Worm (Caenorhabditis elegans) whole organism, L2 larva: Measurements from ENCODE around the gene npr-19.

ENCODE experiments used
- C34F6.9 ChIP-seq: fragments of 150-350 bp; optimal IDR thresholded peaks from 2 replicates; lab custom pipeline; 2014; ENCODE audit warnings: missing biosample characterization, missing genetic modification characterization
- R02D3.7 ChIP-seq: fragments of 150-350 bp; optimal IDR thresholded peaks from 2 replicates; lab custom pipeline; 2014; ENCODE audit warnings: missing biosample characterization, missing genetic modification characterization
- Y55F3AM.14 ChIP-seq: fragments of 200-800 bp; sonication (Bioruptor generic); optimal IDR thresholded peaks from 2 replicates; lab custom pipeline; 2018; ENCODE audit warnings: mild to moderate bottlenecking, missing genetic modification characterization, missing compliant biosample characterization
- ZK546.5 ChIP-seq: sonication (generic microtip); optimal IDR thresholded peaks from 2 replicates; lab custom pipeline; 2017; ENCODE audit warnings: missing biosample characterization, missing genetic modification characterization
- aly-2 ChIP-seq: fragments of 150-350 bp; optimal IDR thresholded peaks from 2 replicates; lab custom pipeline; 2014; ENCODE audit warnings: missing biosample characterization, missing genetic modification characterization
- blmp-1 ChIP-seq: sonication (generic microtip); optimal IDR thresholded peaks from 2 replicates; lab custom pipeline; 2017; ENCODE audit warnings: missing genetic modification characterization, mild to moderate bottlenecking, missing compliant biosample characterization, antibody characterized with exemption, moderate library complexity; ENCODE audit not compliant: insufficient read depth
- ceh-16 ChIP-seq: fragments of 150-350 bp; optimal IDR thresholded peaks from 2 replicates; lab custom pipeline; 2014; ENCODE audit warnings: missing biosample characterization, missing genetic modification characterization
- crh-2 ChIP-seq: sonication (generic microtip); optimal IDR thresholded peaks from 2 replicates; lab custom pipeline; 2017; ENCODE audit warnings: missing biosample characterization, missing genetic modification characterization
- dmd-4 ChIP-seq: sonication (generic microtip); optimal IDR thresholded peaks from 2 replicates; lab custom pipeline; 2017; ENCODE audit warnings: missing biosample characterization, missing genetic modification characterization
- egl-27 ChIP-seq: sonication (generic microtip); optimal IDR thresholded peaks from 3 replicates; lab custom pipeline; 2017; ENCODE audit warnings: missing biosample characterization, missing genetic modification reagents, missing genetic modification characterization
- elt-1 ChIP-seq: fragments of 150-350 bp; optimal IDR thresholded peaks from 2 replicates; lab custom pipeline; 2014; ENCODE audit warnings: missing biosample characterization, missing genetic modification characterization
- elt-3 ChIP-seq: sonication (generic microtip); optimal IDR thresholded peaks from 2 replicates; lab custom pipeline; 2017; ENCODE audit warnings: missing biosample characterization, missing genetic modification characterization
- fos-1 ChIP-seq: fragments of 150-350 bp; optimal IDR thresholded peaks from 2 replicates; lab custom pipeline; 2014; ENCODE audit warnings: missing biosample characterization, missing genetic modification characterization
- lin-11 ChIP-seq: fragments of 150-350 bp; sonication (generic microtip); optimal IDR thresholded peaks from 2 replicates; lab custom pipeline; 2014; ENCODE audit warnings: missing biosample characterization, missing genetic modification characterization, inconsistent platforms, mixed read lengths
- lsy-2 ChIP-seq, 2 experiments: fragments of 150-350 bp in 1 of 2; sonication (generic microtip) in 1 of 2; optimal IDR thresholded peaks; 2 replicates each; lab custom pipeline; 2014 to 2017; ENCODE audit warnings: missing biosample characterization in 2 of 2, missing genetic modification characterization in 2 of 2
- mab-5 ChIP-seq: fragments of 150-350 bp; optimal IDR thresholded peaks from 2 replicates; lab custom pipeline; 2014; ENCODE audit warnings: missing biosample characterization, missing genetic modification characterization
- mdl-1 ChIP-seq, 2 experiments: fragments of 150-350 bp in 1 of 2; sonication (generic microtip) in 1 of 2; optimal IDR thresholded peaks; 2 replicates each; lab custom pipeline; 2017; ENCODE audit warnings: missing biosample characterization in 2 of 2, missing genetic modification characterization in 2 of 2
- nhr-10 ChIP-seq: sonication (generic microtip); optimal IDR thresholded peaks from 2 replicates; lab custom pipeline; 2017; ENCODE audit warnings: missing biosample characterization, missing genetic modification characterization
- nhr-11 ChIP-seq: fragments of 150-350 bp; optimal IDR thresholded peaks from 2 replicates; lab custom pipeline; 2014; ENCODE audit warnings: missing biosample characterization, missing genetic modification characterization
- nhr-129 ChIP-seq: fragments of 150-350 bp; optimal IDR thresholded peaks from 2 replicates; lab custom pipeline; 2014; ENCODE audit warnings: missing biosample characterization, missing genetic modification characterization
- nhr-21 ChIP-seq: fragments of 150-350 bp; optimal IDR thresholded peaks from 2 replicates; lab custom pipeline; 2014; ENCODE audit warnings: missing biosample characterization, missing genetic modification characterization
- nhr-23 ChIP-seq: fragments of 150-350 bp; optimal IDR thresholded peaks from 2 replicates; lab custom pipeline; 2014; ENCODE audit warnings: missing biosample characterization, missing genetic modification reagents, missing genetic modification characterization
- nhr-25 ChIP-seq: fragments of 150-350 bp; sonication (generic microtip); optimal IDR thresholded peaks from 3 replicates; lab custom pipeline; 2014; ENCODE audit warnings: missing biosample characterization, missing genetic modification characterization
- nhr-6 ChIP-seq: fragments of 150-350 bp; optimal IDR thresholded peaks from 2 replicates; lab custom pipeline; 2014; ENCODE audit warnings: missing biosample characterization, missing genetic modification characterization
- nhr-77 ChIP-seq: fragments of 150-350 bp; optimal IDR thresholded peaks from 2 replicates; lab custom pipeline; 2014; ENCODE audit warnings: missing biosample characterization, missing genetic modification characterization
- peb-1 ChIP-seq: fragments of 150-350 bp; optimal IDR thresholded peaks from 2 replicates; lab custom pipeline; 2014; ENCODE audit warnings: missing biosample characterization, missing genetic modification characterization
- skn-1 ChIP-seq: sonication (generic microtip); optimal IDR thresholded peaks from 2 replicates; lab custom pipeline; 2017; ENCODE audit warnings: missing biosample characterization, missing genetic modification characterization
- sma-3 ChIP-seq: sonication (generic microtip); optimal IDR thresholded peaks from 2 replicates; lab custom pipeline; 2016; ENCODE audit warnings: missing genetic modification reagents, missing genetic modification characterization, missing compliant biosample characterization
- sma-9 ChIP-seq, 2 experiments: fragments of 150-350 bp in 1 of 2; sonication (generic microtip) in 1 of 2; optimal IDR thresholded peaks; 2 replicates each; lab custom pipeline; 2014 to 2016; ENCODE audit warnings: missing genetic modification characterization in 2 of 2, mild to moderate bottlenecking in 1 of 2, missing biosample characterization in 1 of 2, missing compliant biosample characterization in 1 of 2, missing genetic modification reagents in 1 of 2, moderate library complexity in 1 of 2
- snpc-4 ChIP-seq: fragments of 150-350 bp; optimal IDR thresholded peaks from 2 replicates; lab custom pipeline; 2014; ENCODE audit warnings: missing biosample characterization, missing genetic modification characterization
- unc-39 ChIP-seq: fragments of 150-350 bp; optimal IDR thresholded peaks from 2 replicates; lab custom pipeline; 2014; ENCODE audit warnings: missing biosample characterization, missing genetic modification characterization
- unc-55 ChIP-seq: fragments of 150-350 bp; sonication (generic microtip); optimal IDR thresholded peaks from 3 replicates; lab custom pipeline; 2014; ENCODE audit warnings: missing biosample characterization, missing genetic modification reagents, missing genetic modification characterization
- unc-62 ChIP-seq: fragments of 150-350 bp; optimal IDR thresholded peaks from 2 replicates; lab custom pipeline; 2014; ENCODE audit warnings: missing biosample characterization, missing genetic modification reagents, missing genetic modification characterization
- zag-1 ChIP-seq: fragments of 150-350 bp; optimal IDR thresholded peaks from 2 replicates; lab custom pipeline; 2014; ENCODE audit warnings: missing biosample characterization, missing genetic modification characterization
- ztf-11 ChIP-seq: sonication (generic microtip); optimal IDR thresholded peaks from 2 replicates; lab custom pipeline; 2017; ENCODE audit warnings: missing biosample characterization, missing genetic modification characterization
- ztf-4 ChIP-seq: fragments of 150-350 bp; optimal IDR thresholded peaks from 2 replicates; lab custom pipeline; 2014; ENCODE audit warnings: missing biosample characterization, missing genetic modification characterization

The npr-19 gene

ce11 chrX:768061-768646, 32.7 kb upstream of the npr-19 start, which contains the start of the genes trap-2 and ile-2 (continued):
- TF ChIP-seq R02D3.7 (tag; lab: Kevin White, UChicago) (no peak), blmp-1 (tag; lab: Kevin White, UChicago) (peak; percentile 88), crh-2 (peak; percentile 97), elt-3 (tag; lab: Kevin White, UChicago) (no peak), dmd-4 (no peak), elt-1 (tag; lab: Kevin White, UChicago) (no peak), mdl-1 (tag; optimal IDR thresholded peaks at IDR 0.05; lab: Kevin White, UChicago) (peak; percentile 39 to 64)

DNA sequence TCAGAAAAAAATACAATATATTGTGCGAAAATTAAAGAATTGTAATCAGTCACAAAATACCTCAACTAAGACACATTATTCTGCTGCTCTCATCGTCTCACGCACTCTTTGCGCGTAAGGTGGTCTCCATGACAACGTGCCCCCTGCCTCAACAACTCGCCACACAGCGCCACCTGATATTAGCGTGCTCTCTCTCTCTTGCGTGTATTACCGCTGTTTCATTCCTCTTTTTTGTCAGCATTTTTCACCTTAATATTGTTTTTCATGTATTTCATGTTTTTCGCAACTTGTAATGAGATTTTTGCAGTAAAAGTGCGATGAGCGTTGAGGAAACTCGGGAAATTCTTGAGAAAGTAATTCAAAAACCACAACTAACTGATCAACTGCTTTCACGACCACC, 28.0 kb upstream of the npr-19 start, which contains the start of gene dyf-11:
Gene dyf-11, plus strand, starts transcription at position 301 of the 400 bp plus-strand sequence.
- no peak for TF ChIP-seq mdl-1 (tag; optimal IDR thresholded peaks at IDR 0.05; lab: Kevin White, UChicago)
- TF ChIP-seq skn-1 (tag; lab: Kevin White, UChicago): peak; percentile 39
- no peak for TF ChIP-seq blmp-1 (tag; lab: Kevin White, UChicago)
- TF ChIP-seq lin-11 (tag; lab: Kevin White, UChicago): peak; percentile 29

DNA sequence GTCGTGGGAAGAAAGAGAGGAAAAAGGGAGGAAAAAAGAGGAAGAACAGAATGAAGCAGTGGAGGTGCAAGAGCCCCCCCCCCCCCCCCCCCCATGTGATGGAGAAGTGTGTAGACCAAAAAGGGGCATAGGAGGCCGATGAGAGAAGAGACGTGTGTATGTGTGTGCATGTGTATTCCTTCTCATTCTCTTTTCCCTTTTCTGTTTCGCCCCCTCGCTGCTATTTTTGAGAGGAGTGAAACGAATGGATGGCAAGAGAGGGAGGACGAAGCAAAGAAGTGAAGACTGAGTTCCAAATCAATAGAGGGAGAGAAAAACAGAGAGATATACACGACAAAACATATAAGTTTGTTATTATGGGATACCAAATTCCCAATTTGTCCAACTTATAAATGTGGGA, 25.1 kb upstream of the npr-19 start:
- TF ChIP-seq lsy-2 (tag; optimal IDR thresholded peaks at IDR 0.05; lab: Kevin White, UChicago) (peak in 1 of 2 experiments; percentile 34), R02D3.7 (tag; lab: Kevin White, UChicago) (no peak), mdl-1 (tag; optimal IDR thresholded peaks at IDR 0.05; lab: Kevin White, UChicago) (peak in 1 of 2 experiments; percentile 30), Y55F3AM.14 (peak; percentile 24), sma-9 (GFP tag; optimal IDR thresholded peaks at IDR 0.05; lab: Kevin White, UChicago) (no peak), sma-9 (tag; optimal IDR thresholded peaks at IDR 0.05; lab: Kevin White, UChicago) (no peak), crh-2 (peak; percentile 61), mab-5 (tag; lab: Kevin White, UChicago) (no peak), nhr-77 (no peak), unc-55 (GFP tag; lab: Kevin White, UChicago) (peak; percentile 76), zag-1 (tag; lab: Kevin White, UChicago) (peak; percentile 54), C34F6.9 (tag; lab: Kevin White, UChicago) (peak; percentile 44), nhr-129 (tag; lab: Kevin White, UChicago) (peak; percentile 57), elt-1 (tag; lab: Kevin White, UChicago) (no peak)

DNA sequence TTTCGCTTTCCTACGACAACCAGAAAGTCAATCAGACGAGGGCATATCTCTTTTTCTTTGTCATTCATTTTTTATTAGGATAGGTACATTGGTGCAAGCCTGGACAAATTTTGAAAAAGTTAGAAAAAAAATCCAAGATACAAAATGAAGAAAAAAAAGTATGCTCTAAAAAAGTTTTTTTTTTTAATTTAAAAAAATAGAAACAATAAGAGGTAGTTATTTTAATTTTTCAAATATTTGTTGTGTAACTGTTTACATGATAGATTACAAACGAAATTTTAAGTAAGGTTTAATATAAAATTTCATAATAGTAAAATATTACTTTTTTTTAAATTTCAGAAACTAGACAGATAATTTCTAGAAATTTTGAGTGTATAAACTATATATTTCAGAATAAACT, 24.2 kb upstream of the npr-19 start, which contains the start of gene aex-3:
Gene aex-3, minus strand, starts transcription at position 101 of the 400 bp plus-strand sequence.
- no peak for TF ChIP-seq nhr-10 (tag; lab: Kevin White, UChicago)
- TF ChIP-seq unc-55 (GFP tag; lab: Kevin White, UChicago): no peak
- TF ChIP-seq ztf-4 (tag; lab: Kevin White, UChicago): no peak
- no peak for TF ChIP-seq lin-11 (tag; lab: Kevin White, UChicago)
- TF ChIP-seq unc-62 (GFP tag; lab: Kevin White, UChicago): no peak
- no peak for TF ChIP-seq nhr-11 (tag; lab: Kevin White, UChicago)
- no peak for TF ChIP-seq C34F6.9 (tag; lab: Kevin White, UChicago)
- no peak for TF ChIP-seq nhr-23 (tag; lab: Kevin White, UChicago)
- TF ChIP-seq sma-9 (GFP tag; optimal IDR thresholded peaks at IDR 0.05; lab: Kevin White, UChicago): no peak
- no peak for TF ChIP-seq sma-9 (tag; optimal IDR thresholded peaks at IDR 0.05; lab: Kevin White, UChicago)
- no peak for TF ChIP-seq ZK546.5 (tag; lab: Kevin White, UChicago)
- TF ChIP-seq ceh-16 (tag; lab: Kevin White, UChicago): no peak
- TF ChIP-seq sma-3 (GFP tag; lab: Kevin White, UChicago): no peak
- TF ChIP-seq blmp-1 (tag; lab: Kevin White, UChicago): no peak

DNA sequence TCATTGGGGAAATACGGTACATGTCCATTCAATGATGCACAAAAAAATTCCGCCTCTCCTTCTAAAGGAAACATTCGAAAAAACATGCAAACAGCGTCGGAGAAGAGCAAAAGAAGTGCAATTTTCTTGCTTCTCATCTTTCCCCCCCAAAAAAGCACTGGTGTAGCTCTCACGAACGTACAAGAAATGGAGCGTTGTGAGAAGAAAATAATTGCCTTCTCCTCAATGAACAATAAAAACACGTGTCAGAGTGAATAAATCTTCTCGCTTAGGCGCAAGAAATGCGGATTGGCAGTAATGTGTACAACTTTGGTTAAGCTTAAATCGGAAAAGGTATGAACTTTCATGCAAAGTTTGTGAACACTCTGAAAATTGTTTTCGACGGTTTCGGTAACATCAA, 12.8 kb upstream of the npr-19 start:
- TF ChIP-seq egl-27 (tag; lab: Kevin White, UChicago): no peak
- TF ChIP-seq lin-11 (tag; lab: Kevin White, UChicago): no peak
- no peak for TF ChIP-seq snpc-4 (tag; lab: Kevin White, UChicago)
- TF ChIP-seq mdl-1 (tag; optimal IDR thresholded peaks at IDR 0.05; lab: Kevin White, UChicago): no peak
- TF ChIP-seq nhr-25 (tag; lab: Kevin White, UChicago): no peak
- no peak for TF ChIP-seq nhr-6 (tag; lab: Kevin White, UChicago)
- TF ChIP-seq elt-3 (tag; lab: Kevin White, UChicago): no peak
- no peak for TF ChIP-seq sma-3 (GFP tag; lab: Kevin White, UChicago)
- TF ChIP-seq nhr-10 (tag; lab: Kevin White, UChicago): no peak
- no peak for TF ChIP-seq unc-39 (tag; lab: Kevin White, UChicago)
- TF ChIP-seq ztf-11 (tag; lab: Kevin White, UChicago): no peak
- no peak for TF ChIP-seq nhr-21 (tag; lab: Kevin White, UChicago)
- no peak for TF ChIP-seq elt-1 (tag; lab: Kevin White, UChicago)
- TF ChIP-seq unc-55 (GFP tag; lab: Kevin White, UChicago): no peak
- no peak for TF ChIP-seq zag-1 (tag; lab: Kevin White, UChicago)
- no peak for TF ChIP-seq aly-2 (tag; lab: Kevin White, UChicago)
- no peak for TF ChIP-seq dmd-4
- no peak for TF ChIP-seq peb-1 (tag; lab: Kevin White, UChicago)
- TF ChIP-seq fos-1 (tag; lab: Kevin White, UChicago): no peak
- TF ChIP-seq, all 48 proteins: peak for 0
